Fruit fly (Drosophila melanogaster) whole organism: Measurements from ENCODE around the gene CG43390.
A peak's percentile ranks its signal among the peaks of the same experiment; 100 is the strongest.

ENCODE experiments used
- CG8478 ChIP-seq: fragments of >200 bp; optimal IDR thresholded peaks from 2 replicates; lab custom pipeline; 2018; ENCODE audit warnings: inconsistent platforms
- Dll ChIP-seq: fragments of >200 bp; optimal IDR thresholded peaks from 2 replicates; lab custom pipeline; 2017
- EcR ChIP-seq, 2 experiments: fragments of >200 bp; optimal IDR thresholded peaks; 2 replicates each; lab custom pipeline; 2017; ENCODE audit warnings: missing biosample characterization in 2 of 2, missing genetic modification characterization in 2 of 2, missing genetic modification reagents in 2 of 2
- pan ChIP-seq: fragments of >200 bp; optimal IDR thresholded peaks from 2 replicates; lab custom pipeline; 2017
- psq ChIP-seq: fragments of >200 bp; optimal IDR thresholded peaks from 2 replicates; lab custom pipeline; 2017
- usp ChIP-seq: fragments of >200 bp; optimal IDR thresholded peaks from 2 replicates; lab custom pipeline; 2017; ENCODE audit warnings: missing biosample characterization, missing genetic modification characterization, mixed read lengths

Gene CG43390

dm6 chr3L:11560885-11561284, 18.9 kb downstream of the CG43390 start:
- TF ChIP-seq pan (no peak), EcR (GFP tag; optimal IDR thresholded peaks at IDR 0.05; lab: Kevin White, UChicago) (peak; percentile 58 to 74), usp (GFP tag; lab: Kevin White, UChicago) (no peak)

dm6 chr3L:11557209-11557608, 22.5 kb downstream of the CG43390 start:
- TF ChIP-seq CG8478 (lab: Kevin White, UChicago) = no peak
- TF ChIP-seq usp (GFP tag; lab: Kevin White, UChicago) = no peak
- no peak for TF ChIP-seq Dll (lab: Kevin White, UChicago)
- TF ChIP-seq psq = no peak
- no peak for TF ChIP-seq pan
- no peak for TF ChIP-seq EcR (GFP tag; optimal IDR thresholded peaks at IDR 0.05; lab: Kevin White, UChicago)

- TF ChIP-seq pan = no peak
- TF ChIP-seq usp (GFP tag; lab: Kevin White, UChicago) = no peak
- no peak for TF ChIP-seq CG8478 (lab: Kevin White, UChicago)
- TF ChIP-seq psq = no peak
- no peak for TF ChIP-seq Dll (lab: Kevin White, UChicago)
- no peak for TF ChIP-seq EcR (GFP tag; optimal IDR thresholded peaks at IDR 0.05; lab: Kevin White, UChicago)
Observed at dm6 chr3L:11556637-11557036, 23.1 kb downstream of the CG43390 start.

dm6 chr3L:11555662-11556460, 23.9 kb downstream of the CG43390 start:
- TF ChIP-seq Dll (lab: Kevin White, UChicago) = no peak
- TF ChIP-seq pan = no peak
- TF ChIP-seq CG8478 (lab: Kevin White, UChicago) = no peak
- TF ChIP-seq usp (GFP tag; lab: Kevin White, UChicago) = no peak
- TF ChIP-seq psq = no peak
- TF ChIP-seq EcR (GFP tag; optimal IDR thresholded peaks at IDR 0.05; lab: Kevin White, UChicago) = no peak

dm6 chr3L:11554796-11555195, 25.0 kb downstream of the CG43390 start:
- TF ChIP-seq Dll (lab: Kevin White, UChicago) (no peak), CG8478 (lab: Kevin White, UChicago) (no peak), EcR (GFP tag; optimal IDR thresholded peaks at IDR 0.05; lab: Kevin White, UChicago) (no peak), usp (GFP tag; lab: Kevin White, UChicago) (no peak), pan (no peak), psq (no peak)

dm6 chr3L:11554338-11554737, 25.4 kb downstream of the CG43390 start:
- TF ChIP-seq EcR (GFP tag; optimal IDR thresholded peaks at IDR 0.05; lab: Kevin White, UChicago) = no peak
- no peak for TF ChIP-seq usp (GFP tag; lab: Kevin White, UChicago)
- no peak for TF ChIP-seq pan

- TF ChIP-seq usp (GFP tag; lab: Kevin White, UChicago) = no peak
- TF ChIP-seq psq = no peak
- no peak for TF ChIP-seq pan
- TF ChIP-seq EcR (GFP tag; optimal IDR thresholded peaks at IDR 0.05; lab: Kevin White, UChicago) = no peak
- no peak for TF ChIP-seq Dll (lab: Kevin White, UChicago)
- no peak for TF ChIP-seq CG8478 (lab: Kevin White, UChicago)
Observed at dm6 chr3L:11553672-11554068, 26.1 kb downstream of the CG43390 start.

- TF ChIP-seq Dll (lab: Kevin White, UChicago) = peak; percentile 98
- TF ChIP-seq CG8478 (lab: Kevin White, UChicago) = peak; percentile 56
- TF ChIP-seq pan = no peak
Observed at dm6 chr3L:11552996-11553671, 26.6 kb downstream of the CG43390 start.

- TF ChIP-seq psq (no peak), pan (no peak), EcR (GFP tag; optimal IDR thresholded peaks at IDR 0.05; lab: Kevin White, UChicago) (no peak), Dll (lab: Kevin White, UChicago) (no peak), CG8478 (lab: Kevin White, UChicago) (no peak), usp (GFP tag; lab: Kevin White, UChicago) (no peak)
Observed at dm6 chr3L:11551949-11552348, 27.8 kb downstream of the CG43390 start.

- TF ChIP-seq psq (no peak), CG8478 (lab: Kevin White, UChicago) (no peak), usp (GFP tag; lab: Kevin White, UChicago) (no peak), pan (no peak), EcR (GFP tag; optimal IDR thresholded peaks at IDR 0.05; lab: Kevin White, UChicago) (no peak), Dll (lab: Kevin White, UChicago) (no peak)
Observed at dm6 chr3L:11550359-11551056, 29.2 kb downstream of the CG43390 start.

- no peak for TF ChIP-seq pan
- TF ChIP-seq CG8478 (lab: Kevin White, UChicago) = no peak
- TF ChIP-seq psq = no peak
- TF ChIP-seq usp (GFP tag; lab: Kevin White, UChicago) = no peak
- TF ChIP-seq Dll (lab: Kevin White, UChicago) = no peak
- no peak for TF ChIP-seq EcR (GFP tag; optimal IDR thresholded peaks at IDR 0.05; lab: Kevin White, UChicago)
Observed at dm6 chr3L:11549432-11549831, 30.3 kb downstream of the CG43390 start.

dm6 chr3L:11548009-11548408, 31.7 kb downstream of the CG43390 start:
- TF ChIP-seq Dll (lab: Kevin White, UChicago) = no peak
- TF ChIP-seq EcR (GFP tag; optimal IDR thresholded peaks at IDR 0.05; lab: Kevin White, UChicago) = no peak
- no peak for TF ChIP-seq CG8478 (lab: Kevin White, UChicago)
- TF ChIP-seq usp (GFP tag; lab: Kevin White, UChicago) = no peak
- no peak for TF ChIP-seq pan
- no peak for TF ChIP-seq psq
